Fruit fly (Drosophila melanogaster) whole organism, prepupa: ENCODE results near the gene kis.

ENCODE experiments used
- CG10669 ChIP-seq: fragments of 200-800 bp; sonication (Bioruptor generic); optimal IDR thresholded peaks from 3 replicates; lab custom pipeline; 2018; ENCODE audit warnings: missing biosample characterization, mild to moderate bottlenecking, missing genetic modification characterization, moderate library complexity
- CG11762 ChIP-seq: fragments of 200-800 bp; sonication (Bioruptor generic); optimal IDR thresholded peaks from 3 replicates; lab custom pipeline; 2016; ENCODE audit warnings: missing biosample characterization, missing genetic modification characterization; ENCODE audit not compliant: insufficient read depth
- CG1621 ChIP-seq: fragments of 200-800 bp; sonication (Bioruptor generic); optimal IDR thresholded peaks from 3 replicates; lab custom pipeline; 2018; ENCODE audit warnings: missing biosample characterization, mild to moderate bottlenecking, missing genetic modification characterization
- CG16779 ChIP-seq: fragments of 200-800 bp; sonication (Bioruptor generic); optimal IDR thresholded peaks from 3 replicates; lab custom pipeline; 2017; ENCODE audit warnings: missing biosample characterization, mild to moderate bottlenecking, missing genetic modification characterization
- CG31627 ChIP-seq: fragments of 200-800 bp; sonication (Bioruptor generic); optimal IDR thresholded peaks from 3 replicates; lab custom pipeline; 2016; ENCODE audit warnings: missing biosample characterization, missing genetic modification characterization
- CG4318 ChIP-seq: fragments of 200-800 bp; sonication (Bioruptor generic); optimal IDR thresholded peaks from 3 replicates; lab custom pipeline; 2017; ENCODE audit warnings: missing biosample characterization, mild to moderate bottlenecking, missing genetic modification characterization
- CG6163 ChIP-seq: fragments of 200-800 bp; sonication (Bioruptor generic); IDR thresholded peaks from 3 replicates; pipeline ENCODE4 v1.3.6; 2022; ENCODE audit warnings: missing biosample characterization, missing genetic modification characterization
- CG6276 ChIP-seq: fragments of 200-800 bp; sonication (Bioruptor generic); optimal IDR thresholded peaks from 2 replicates; lab custom pipeline; 2017; ENCODE audit warnings: missing biosample characterization, mild to moderate bottlenecking, missing genetic modification characterization
- CG6792 ChIP-seq: fragments of 200-800 bp; sonication (Bioruptor generic); optimal IDR thresholded peaks from 3 replicates; lab custom pipeline; 2016; ENCODE audit warnings: missing biosample characterization, missing genetic modification characterization
- CG6854 ChIP-seq: fragments of 200-800 bp; sonication (Bioruptor generic); optimal IDR thresholded peaks from 2 replicates; lab custom pipeline; 2017; ENCODE audit warnings: missing biosample characterization, mild to moderate bottlenecking, missing genetic modification characterization
- CG7368 ChIP-seq: fragments of 200-800 bp; sonication (Bioruptor generic); optimal IDR thresholded peaks from 3 replicates; lab custom pipeline; 2016; ENCODE audit warnings: missing biosample characterization, missing genetic modification characterization
- CG8119 ChIP-seq: fragments of 200-800 bp; sonication (Bioruptor generic); IDR thresholded peaks from 3 replicates; pipeline ENCODE4 v1.3.6; 2022; ENCODE audit warnings: missing biosample characterization, missing genetic modification characterization
- CG8632 ChIP-seq: fragments of 200-800 bp; sonication (Bioruptor generic); optimal IDR thresholded peaks from 3 replicates; lab custom pipeline; 2016; ENCODE audit warnings: missing biosample characterization, missing genetic modification characterization
- CG9139 ChIP-seq: fragments of 200-800 bp; sonication (Bioruptor generic); optimal IDR thresholded peaks from 3 replicates; lab custom pipeline; 2017; ENCODE audit warnings: missing biosample characterization, mild to moderate bottlenecking, missing genetic modification characterization
- Eip75B ChIP-seq: fragments of 200-800 bp; sonication (Bioruptor generic); optimal IDR thresholded peaks from 3 replicates; lab custom pipeline; 2016; ENCODE audit warnings: missing biosample characterization, missing genetic modification characterization
- Eip78C ChIP-seq: fragments of 200-800 bp; sonication (Bioruptor generic); peaks from one replicate; lab custom pipeline; 2016; ENCODE audit warnings: missing biosample characterization, missing genetic modification characterization
- Eip93F ChIP-seq: fragments of 200-800 bp; sonication (Bioruptor generic); optimal IDR thresholded peaks from 2 replicates; lab custom pipeline; 2016; ENCODE audit warnings: missing biosample characterization, mild to moderate bottlenecking, missing genetic modification characterization
- Ets96B ChIP-seq: fragments of 200-800 bp; optimal IDR thresholded peaks from 2 replicates; lab custom pipeline; 2019; ENCODE audit warnings: missing biosample characterization, mild to moderate bottlenecking, missing genetic modification characterization, moderate library complexity
- Hr38 ChIP-seq: sonication (Bioruptor generic); optimal IDR thresholded peaks from 2 replicates; lab custom pipeline; 2016; ENCODE audit warnings: missing biosample characterization, missing genetic modification characterization
- Hr39 ChIP-seq: fragments of 200-800 bp; sonication (Bioruptor generic); optimal IDR thresholded peaks from 2 replicates; lab custom pipeline; 2016; ENCODE audit warnings: missing biosample characterization, missing genetic modification characterization
- OdsH ChIP-seq: fragments of 200-800 bp; sonication (Bioruptor generic); optimal IDR thresholded peaks from 3 replicates; lab custom pipeline; 2016; ENCODE audit warnings: missing biosample characterization, missing genetic modification characterization
- Smox ChIP-seq: fragments of 200-800 bp; sonication (Bioruptor generic); optimal IDR thresholded peaks from 3 replicates; lab custom pipeline; 2016; ENCODE audit warnings: missing biosample characterization, missing genetic modification characterization
- Sox102F ChIP-seq: fragments of 200-800 bp; sonication (Bioruptor generic); optimal IDR thresholded peaks from 2 replicates; lab custom pipeline; 2016; ENCODE audit warnings: missing biosample characterization, mild to moderate bottlenecking, missing genetic modification characterization
- Sox14 ChIP-seq: fragments of 200-800 bp; sonication (Bioruptor generic); optimal IDR thresholded peaks from 3 replicates; lab custom pipeline; 2016; ENCODE audit warnings: missing biosample characterization, missing genetic modification characterization
- achi ChIP-seq: fragments of 200-800 bp; sonication (Bioruptor generic); optimal IDR thresholded peaks from 3 replicates; lab custom pipeline; 2016; ENCODE audit warnings: missing biosample characterization, missing genetic modification characterization
- acj6 ChIP-seq: fragments of 200-800 bp; sonication (Bioruptor generic); optimal IDR thresholded peaks from 3 replicates; lab custom pipeline; 2016; ENCODE audit warnings: missing biosample characterization, missing genetic modification characterization
- cyc ChIP-seq: fragments of 200-800 bp; sonication (Bioruptor generic); optimal IDR thresholded peaks from 3 replicates; lab custom pipeline; 2016; ENCODE audit warnings: missing biosample characterization, missing genetic modification characterization
- eg ChIP-seq: fragments of 200-800 bp; sonication (Bioruptor generic); IDR thresholded peaks from 3 replicates; pipeline ENCODE4 v1.3.6; 2022; ENCODE audit warnings: missing biosample characterization, missing genetic modification characterization
- fd85E ChIP-seq: fragments of 200-800 bp; sonication (Bioruptor generic); optimal IDR thresholded peaks from 3 replicates; lab custom pipeline; 2016; ENCODE audit warnings: missing biosample characterization, missing genetic modification characterization
- fkh ChIP-seq: fragments of 200-800 bp; sonication (Bioruptor generic); optimal IDR thresholded peaks from 3 replicates; lab custom pipeline; 2017; ENCODE audit warnings: missing biosample characterization, mild to moderate bottlenecking, missing genetic modification characterization, moderate library complexity
- lz ChIP-seq: fragments of 200-800 bp; sonication (Bioruptor generic); optimal IDR thresholded peaks from 3 replicates; lab custom pipeline; 2016; ENCODE audit warnings: missing biosample characterization, missing genetic modification characterization
- pdm3 ChIP-seq: fragments of 200-800 bp; sonication (Bioruptor generic); optimal IDR thresholded peaks from 3 replicates; lab custom pipeline; 2016; ENCODE audit warnings: missing biosample characterization, missing genetic modification characterization
- salr ChIP-seq, 2 experiments: fragments of 200-800 bp; sonication (Bioruptor generic); optimal IDR thresholded peaks; 3 replicates each; lab custom pipeline; 2016 to 2018; ENCODE audit warnings: missing biosample characterization in 2 of 2, missing genetic modification characterization in 2 of 2, mild to moderate bottlenecking in 1 of 2
- spab ChIP-seq: fragments of 200-800 bp; sonication (Bioruptor generic); optimal IDR thresholded peaks from 2 replicates; lab custom pipeline; 2017; ENCODE audit warnings: missing biosample characterization, mild to moderate bottlenecking, missing genetic modification characterization, missing genetic modification reagents
- ss ChIP-seq, 2 experiments: fragments of 200-800 bp; sonication (Bioruptor generic); optimal IDR thresholded peaks; 2 replicates in 1 of 2; 3 replicates in 1 of 2; lab custom pipeline; 2017 to 2018; ENCODE audit warnings: mild to moderate bottlenecking in 2 of 2, missing biosample characterization in 2 of 2, missing genetic modification characterization in 2 of 2, moderate library complexity in 1 of 2
- topi ChIP-seq: fragments of 200-800 bp; sonication (Bioruptor generic); optimal IDR thresholded peaks from 3 replicates; lab custom pipeline; 2016; ENCODE audit warnings: missing biosample characterization, missing genetic modification characterization

The kis gene

dm6 chr2L:297480-298284 lies 47.1 kb upstream of the kis start, which contains the start of gene Pi3K21B (continued):
- TF ChIP-seq Eip75B (GFP tag; lab: Kevin White, UChicago) (peak; percentile 84), Hr38 (peak; percentile 76), CG6854 (GFP tag; lab: Kevin White, UChicago) (peak; percentile 18), CG11762 (GFP tag; lab: Kevin White, UChicago) (peak; percentile 75), OdsH (GFP tag; lab: Kevin White, UChicago) (peak; percentile 94), CG16779 (tag; lab: Kevin White, UChicago) (peak; percentile 38), CG8632 (GFP tag; lab: Kevin White, UChicago) (peak; percentile 85), achi (GFP tag; lab: Kevin White, UChicago) (peak; percentile 89), cyc (GFP tag; lab: Kevin White, UChicago) (peak; percentile 93), Ets96B (tag; lab: Kevin White, UChicago) (peak; percentile 87), salr (GFP tag; optimal IDR thresholded peaks at IDR 0.05; lab: Kevin White, UChicago) (peak; percentile 56 to 87), eg (GFP tag; lab: Robert Waterston, UW) (peak; percentile 81), spab (GFP tag; lab: Kevin White, UChicago) (peak; percentile 60), CG6163 (peak; percentile 88; the same call in 2 of the 3 replicates), CG1621 (peak; percentile 67), Hr39 (GFP tag; lab: Kevin White, UChicago) (peak; percentile 89), CG6276 (GFP tag; lab: Kevin White, UChicago) (no peak), Sox102F (peak; percentile 84), Sox14 (GFP tag; lab: Kevin White, UChicago) (peak; percentile 88), fd85E (peak; percentile 76), CG9139 (peak; percentile 61), CG10669 (GFP tag; lab: Kevin White, UChicago) (peak; percentile 80), Eip93F (peak; percentile 75), Smox (GFP tag; lab: Kevin White, UChicago) (peak; percentile 84), fkh (GFP tag; lab: Kevin White, UChicago) (peak; percentile 51), lz (GFP tag; lab: Kevin White, UChicago) (peak; percentile 90)

DNA sequence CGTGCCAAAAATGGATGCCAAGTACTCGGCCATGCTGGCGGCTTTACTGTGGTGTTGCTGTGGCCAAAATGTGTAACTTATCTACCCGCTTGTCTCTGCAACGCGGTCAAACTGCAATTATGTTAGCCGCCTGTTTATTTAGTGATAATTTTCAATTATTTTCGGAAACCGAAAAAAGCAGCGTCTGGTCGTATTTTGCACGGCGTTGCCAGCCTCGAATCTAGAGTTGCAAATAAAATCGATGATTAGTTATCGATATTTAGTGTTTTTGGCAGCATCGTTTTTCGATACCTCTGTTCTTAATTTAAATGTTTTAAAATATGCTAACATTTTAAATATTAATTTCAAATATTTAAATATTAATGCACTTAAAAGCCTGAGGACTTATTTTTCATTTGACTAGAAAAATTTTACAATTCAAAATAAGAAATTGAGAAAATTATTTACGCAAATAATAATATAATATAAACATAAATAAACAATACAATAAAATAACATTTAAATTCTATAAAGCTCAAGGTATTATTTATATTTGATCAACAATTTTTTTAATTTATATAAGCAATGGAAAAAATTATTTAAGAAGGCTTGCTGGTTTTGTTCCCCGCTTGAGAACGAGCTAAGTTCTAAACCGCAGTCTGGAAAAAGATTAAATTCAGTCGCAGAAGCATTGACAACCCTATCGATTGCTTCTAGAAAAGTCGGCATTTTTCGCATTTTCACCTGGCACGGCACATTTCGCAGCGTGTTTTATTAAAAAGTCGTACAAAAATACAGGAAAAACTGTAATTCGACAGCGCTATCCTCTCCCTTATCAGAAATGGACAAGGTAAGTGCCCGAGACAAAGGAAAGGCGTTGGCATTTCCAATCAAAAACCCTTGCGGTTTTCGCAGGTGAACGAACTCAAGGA lies 44.1 kb upstream of the kis start, which contains the start of the genes U2af38 and Stip1:
U2af38 (minus strand) TSS at position 230 of the 911 bp plus-strand sequence.
Stip1 (plus strand) TSS at position 671 of the 911 bp plus-strand sequence.
- TF ChIP-seq CG7368 (GFP tag; lab: Kevin White, UChicago) (no peak), CG16779 (tag; lab: Kevin White, UChicago) (no peak), spab (GFP tag; lab: Kevin White, UChicago) (no peak), CG31627 (GFP tag; lab: Kevin White, UChicago) (peak; percentile 3), cyc (GFP tag; lab: Kevin White, UChicago) (no peak), CG1621 (no peak), CG6792 (GFP tag; lab: Kevin White, UChicago) (no peak), Sox14 (GFP tag; lab: Kevin White, UChicago) (peak; percentile 20), acj6 (GFP tag; lab: Kevin White, UChicago) (peak; percentile 9), pdm3 (GFP tag; lab: Kevin White, UChicago) (no peak), topi (GFP tag; lab: Kevin White, UChicago) (no peak), ss (GFP tag; optimal IDR thresholded peaks at IDR 0.05; lab: Kevin White, UChicago) (peak in 1 of 2 experiments; percentile 12), CG4318 (GFP tag; lab: Kevin White, UChicago) (no peak), Hr39 (GFP tag; lab: Kevin White, UChicago) (no peak), Eip78C (GFP tag; lab: Kevin White, UChicago) (peak; percentile 64), CG8119 (GFP tag; lab: Robert Waterston, UW) (no peak)
